Worm (Caenorhabditis elegans): ENCODE results near the gene F57F5.3.
"Not testable (repeated sequence)": the region's sequence is repeated elsewhere in the genome, so short reads cannot be mapped to it uniquely, and the experiment has no call there.

The F57F5.3 gene

DNA sequence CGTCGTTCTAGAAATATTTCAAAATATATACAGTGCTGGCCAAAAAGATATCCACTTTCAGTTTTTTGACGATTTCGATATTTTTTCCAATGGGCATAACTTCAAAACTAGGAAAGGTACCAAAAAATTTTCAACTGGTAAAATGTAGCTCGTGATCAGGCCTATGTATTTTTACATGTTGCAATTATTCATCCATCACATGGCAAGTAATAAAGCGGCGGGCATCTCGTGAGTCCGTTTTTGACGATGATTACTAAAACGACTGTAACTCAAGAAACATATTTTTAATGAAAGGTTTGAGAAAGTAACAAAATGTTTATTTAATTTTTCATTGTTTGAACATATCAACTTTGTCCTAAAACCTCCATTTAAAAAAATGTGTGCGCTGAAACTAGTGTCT, 13.6 kb upstream of the F57F5.3 start, which contains the start of gene F10C2.3:
Gene F10C2.3 (plus strand): TSS at position 301 of the 400 bp plus-strand sequence.
- TF ChIP-seq ces-1 (GFP tag; optimal IDR thresholded peaks at IDR 0.05); sptf-1 (tag; optimal IDR thresholded peaks at IDR 0.05); M03D4.4 (tag; optimal IDR thresholded peaks at IDR 0.05): not testable (repeated sequence)

- TF ChIP-seq lsy-2 (tag; optimal IDR thresholded peaks at IDR 0.05) (no peak), blmp-1 (tag; optimal IDR thresholded peaks at IDR 0.05) (no peak), bed-3 (GFP tag; optimal IDR thresholded peaks at IDR 0.05) (no peak), sem-2 (GFP tag; optimal IDR thresholded peaks at IDR 0.05) (no peak), lin-32 (GFP tag; optimal IDR thresholded peaks at IDR 0.05) (no peak), ztf-11 (tag; optimal IDR thresholded peaks at IDR 0.05) (no peak), tbx-8 (GFP tag; optimal IDR thresholded peaks at IDR 0.05) (no peak), nhr-237 (tag; optimal IDR thresholded peaks at IDR 0.05) (no peak), elt-1 (tag; optimal IDR thresholded peaks at IDR 0.05; ENCODE audit: borderline replicate concordance, insufficient read depth) (no peak), sptf-1 (tag; optimal IDR thresholded peaks at IDR 0.05) (no peak), ceh-43 (GFP tag; optimal IDR thresholded peaks at IDR 0.05) (no peak), ces-1 (GFP tag; optimal IDR thresholded peaks at IDR 0.05) (no peak), nhr-2 (tag; optimal IDR thresholded peaks at IDR 0.05) (no peak), nhr-28 (tag; optimal IDR thresholded peaks at IDR 0.05) (no peak)
These were observed 6.9 kb upstream of the F57F5.3 start, which contains the start of gene add-2 for ce11 chrV:12013298-12013697. add-2 (minus strand) TSS chrV:12013406.

ce11 chrV:12011686-12012085, 5.3 kb upstream of the F57F5.3 start:
- TF ChIP-seq blmp-1 (tag; optimal IDR thresholded peaks at IDR 0.05): peak; percentile 36
- no peak for TF ChIP-seq elt-3 (tag; optimal IDR thresholded peaks at IDR 0.05)

ce11 chrV:12004501-12004940, 1.9 kb downstream of the F57F5.3 start:
- no peak for TF ChIP-seq lin-32 (GFP tag; optimal IDR thresholded peaks at IDR 0.05)
- TF ChIP-seq pha-4 (tag; optimal IDR thresholded peaks at IDR 0.05): no peak
- TF ChIP-seq nhr-76 (tag; optimal IDR thresholded peaks at IDR 0.05): no peak
- TF ChIP-seq nhr-12 (tag; optimal IDR thresholded peaks at IDR 0.05): no peak
- no peak for TF ChIP-seq unc-39 (tag; optimal IDR thresholded peaks at IDR 0.05)
- TF ChIP-seq nhr-2 (tag; optimal IDR thresholded peaks at IDR 0.05): no peak
- TF ChIP-seq lin-13 (tag; optimal IDR thresholded peaks at IDR 0.05): no peak
- TF ChIP-seq elt-1 (tag; optimal IDR thresholded peaks at IDR 0.05; ENCODE audit: borderline replicate concordance, insufficient read depth): no peak
- no peak for TF ChIP-seq lsy-2 (tag; optimal IDR thresholded peaks at IDR 0.05)
- no peak for TF ChIP-seq drap-1 (GFP tag; optimal IDR thresholded peaks at IDR 0.05)
- no peak for TF ChIP-seq cnd-1 (tag; optimal IDR thresholded peaks at IDR 0.05)
- TF ChIP-seq unc-120 (tag; optimal IDR thresholded peaks at IDR 0.05; ENCODE audit: poor library complexity, severe bottlenecking): no peak
- no peak for TF ChIP-seq sem-2 (GFP tag; optimal IDR thresholded peaks at IDR 0.05)
- TF ChIP-seq blmp-1 (tag; optimal IDR thresholded peaks at IDR 0.05): no peak
- no peak for TF ChIP-seq unc-62 (GFP tag; optimal IDR thresholded peaks at IDR 0.05)
- no peak for TF ChIP-seq hlh-1 (tag; optimal IDR thresholded peaks at IDR 0.05)

DNA sequence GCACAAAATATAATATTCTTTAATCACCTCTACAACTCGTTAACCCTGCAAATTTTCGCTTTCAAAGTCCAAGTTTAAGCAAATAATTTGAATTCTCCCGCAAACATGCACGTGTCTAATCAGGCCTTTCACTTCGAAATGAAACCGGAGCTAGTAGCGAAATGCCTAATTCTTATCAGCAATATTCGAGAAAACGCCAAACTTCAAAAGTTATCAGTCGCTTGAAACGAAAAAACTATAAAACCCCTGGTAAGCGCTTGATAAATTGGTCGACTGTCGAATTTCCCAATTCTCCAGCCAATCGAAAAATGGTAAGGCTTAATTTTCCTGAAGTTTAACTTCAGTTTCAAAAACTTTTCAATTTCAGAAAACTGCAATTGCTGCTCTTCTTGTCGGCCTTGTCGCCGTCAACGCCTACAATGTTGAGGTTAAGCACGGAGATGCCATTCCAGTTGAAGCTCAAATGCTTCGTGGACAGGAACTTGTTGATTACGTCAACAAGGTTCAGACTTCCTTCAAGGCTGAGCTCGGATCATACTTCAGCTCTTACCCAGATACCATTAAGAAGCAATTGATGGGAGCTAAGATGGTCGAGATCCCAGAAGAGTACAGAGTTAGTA, 3.4 kb downstream of the F57F5.3 start, which contains the start of gene cpr-9:
Gene cpr-9 (plus strand): TSS at position 188 of the 620 bp plus-strand sequence.
- TF ChIP-seq blmp-1 (tag; optimal IDR thresholded peaks at IDR 0.05): no peak
- TF ChIP-seq hlh-1 (tag; optimal IDR thresholded peaks at IDR 0.05): no peak
- no peak for TF ChIP-seq cnd-1 (tag; optimal IDR thresholded peaks at IDR 0.05)
- TF ChIP-seq lsy-2 (tag; optimal IDR thresholded peaks at IDR 0.05): no peak
- TF ChIP-seq ztf-11 (tag; optimal IDR thresholded peaks at IDR 0.05): no peak
- no peak for TF ChIP-seq ceh-83 (GFP tag; optimal IDR thresholded peaks at IDR 0.05)
- TF ChIP-seq lin-32 (GFP tag; optimal IDR thresholded peaks at IDR 0.05): no peak

ce11 chrV:12001747-12002456, 4.5 kb downstream of the F57F5.3 start, which contains the start of gene gcy-33:
gcy-33 (minus strand) TSS chrV:12001797.
- TF ChIP-seq zip-8 (tag; optimal IDR thresholded peaks at IDR 0.05) (no peak), sem-2 (GFP tag; optimal IDR thresholded peaks at IDR 0.05) (peak; percentile 95), ceh-39 (tag; optimal IDR thresholded peaks at IDR 0.05) (peak; percentile 64), M03D4.4 (tag; optimal IDR thresholded peaks at IDR 0.05) (peak; percentile 97), mab-5 (tag; optimal IDR thresholded peaks at IDR 0.05) (no peak), snpc-4 (tag; optimal IDR thresholded peaks at IDR 0.05) (no peak), hlh-1 (tag; optimal IDR thresholded peaks at IDR 0.05) (peak; percentile 16), sptf-1 (tag; optimal IDR thresholded peaks at IDR 0.05) (peak; percentile 98), cnd-1 (tag; optimal IDR thresholded peaks at IDR 0.05) (peak; percentile 98), nhr-237 (tag; optimal IDR thresholded peaks at IDR 0.05) (peak; percentile 72), flh-1 (GFP tag; optimal IDR thresholded peaks at IDR 0.05) (peak; percentile 85), bed-3 (GFP tag; optimal IDR thresholded peaks at IDR 0.05) (peak; percentile 87), ceh-83 (GFP tag; optimal IDR thresholded peaks at IDR 0.05) (peak; percentile 96), nhr-28 (tag; optimal IDR thresholded peaks at IDR 0.05) (peak; percentile 59), nhr-12 (tag; optimal IDR thresholded peaks at IDR 0.05) (peak; percentile 83), elt-3 (tag; optimal IDR thresholded peaks at IDR 0.05) (peak; percentile 11), ham-2 (GFP tag; optimal IDR thresholded peaks at IDR 0.05) (peak; percentile 97), lsy-2 (tag; optimal IDR thresholded peaks at IDR 0.05) (peak; percentile 46), tbx-8 (GFP tag; optimal IDR thresholded peaks at IDR 0.05) (peak; percentile 87), unc-62 (GFP tag; optimal IDR thresholded peaks at IDR 0.05) (peak; percentile 72), ceh-43 (GFP tag; optimal IDR thresholded peaks at IDR 0.05) (peak; percentile 93), mls-2 (tag; optimal IDR thresholded peaks at IDR 0.05) (peak; percentile 99), unc-120 (tag; optimal IDR thresholded peaks at IDR 0.05; ENCODE audit: poor library complexity, severe bottlenecking) (peak; percentile 90), ztf-11 (tag; optimal IDR thresholded peaks at IDR 0.05) (peak; percentile 64), pha-4 (tag; optimal IDR thresholded peaks at IDR 0.05) (peak; percentile 74)

All from whole organism, mixed stage, embryonic.